Worm (Caenorhabditis elegans) whole organism, mixed stage, embryonic: Measurements from ENCODE around the gene ddn-2.

Source experiments
- blmp-1 ChIP-seq: fragments of 150-350 bp; optimal IDR thresholded peaks from 2 replicates; lab custom pipeline; 2014; ENCODE audit warnings: missing biosample characterization, missing genetic modification characterization
- mep-1 ChIP-seq: fragments of 150-350 bp; optimal IDR thresholded peaks from 2 replicates; lab custom pipeline; 2017; ENCODE audit warnings: missing biosample characterization, missing genetic modification reagents, missing genetic modification characterization, inconsistent platforms
- unc-120 ChIP-seq: sonication (generic microtip); optimal IDR thresholded peaks from 2 replicates; lab custom pipeline; 2017; ENCODE audit warnings: missing genetic modification characterization, missing compliant biosample characterization; ENCODE audit not compliant: poor library complexity, severe bottlenecking
- unc-62 ChIP-seq: fragments of 150-350 bp; optimal IDR thresholded peaks from 2 replicates; lab custom pipeline; 2014; ENCODE audit warnings: missing biosample characterization, missing genetic modification reagents, missing genetic modification characterization

- TF ChIP-seq unc-62 (no peak), blmp-1 (tag; lab: Kevin White, UChicago) (no peak), mep-1 (peak; percentile 48), unc-120 (no peak)
Measured at ce11 chrII:12918960-12919553, 10.2 kb downstream of the ddn-2 start, which contains the start of the genes F58G1.2 and wago-4.
